Fruit fly (Drosophila melanogaster): Measurements from ENCODE around the gene CG10600.

Gene CG10600

DNA sequence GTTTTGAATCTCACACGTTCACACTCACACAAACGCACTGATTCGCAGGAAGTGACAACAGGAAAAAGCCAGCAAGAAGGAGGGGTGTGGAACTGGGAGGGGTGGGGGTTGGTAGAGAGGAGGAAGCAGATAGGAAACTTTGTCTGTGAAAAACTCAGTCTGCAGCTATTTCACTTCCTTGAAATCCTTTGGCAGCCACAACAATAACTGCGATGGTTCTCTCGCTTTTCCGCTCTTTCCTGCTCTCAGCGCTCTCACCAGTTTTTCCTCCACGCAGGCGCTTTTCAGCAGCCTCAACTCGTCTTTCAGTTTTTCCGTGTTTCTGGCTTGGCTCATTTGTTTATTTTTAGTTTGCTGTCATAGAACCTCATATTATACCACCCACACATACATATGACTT is 7.4 kb upstream of the CG10600 start:
- no peak for TF ChIP-seq CG1233 (GFP tag; optimal IDR thresholded peaks at IDR 0.05)
- no peak for TF ChIP-seq dimm (GFP tag; IDR thresholded peaks at IDR 0.05)
- TF ChIP-seq pfk (GFP tag; optimal IDR thresholded peaks at IDR 0.05): no peak
- TF ChIP-seq CG15696 (tag; optimal IDR thresholded peaks at IDR 0.05): no peak
- no peak for TF ChIP-seq chif (GFP tag; optimal IDR thresholded peaks at IDR 0.05)
- TF ChIP-seq Jarid2 (GFP tag; optimal IDR thresholded peaks at IDR 0.05): no peak
- no peak for TF ChIP-seq gcm2 (GFP tag; optimal IDR thresholded peaks at IDR 0.05)
- TF ChIP-seq Ets65A (GFP tag): peak; percentile 3
- TF ChIP-seq CG4730 (GFP tag; IDR thresholded peaks at IDR 0.05): no peak
- TF ChIP-seq sqz (GFP tag; optimal IDR thresholded peaks at IDR 0.05): no peak
- no peak for TF ChIP-seq ase (GFP tag; IDR thresholded peaks at IDR 0.05)
- TF ChIP-seq CG9797 (GFP tag; optimal IDR thresholded peaks at IDR 0.05): no peak
- no peak for TF ChIP-seq CG11696 (GFP tag; IDR thresholded peaks at IDR 0.05)
- no peak for TF ChIP-seq tgo (GFP tag; IDR thresholded peaks at IDR 0.05)
- TF ChIP-seq sd (tag; optimal IDR thresholded peaks at IDR 0.05): no peak
- no peak for TF ChIP-seq Mad (GFP tag; optimal IDR thresholded peaks at IDR 0.05)
- TF ChIP-seq chinmo (GFP tag; IDR thresholded peaks at IDR 0.05; ENCODE audit: partially characterized antibody): 0 out of 4 replicates have a peak, but pooled peaks have one; percentile 10
- peak; percentile 45; the same call in 1 of the 2 replicates for TF ChIP-seq crol (GFP tag; IDR thresholded peaks at IDR 0.05)
- peak; percentile 32 for TF ChIP-seq CG13894 (tag; optimal IDR thresholded peaks at IDR 0.05)
- TF ChIP-seq Fer2 (tag; optimal IDR thresholded peaks at IDR 0.05): no peak
- TF ChIP-seq CG12659 (GFP tag; optimal IDR thresholded peaks at IDR 0.05): no peak
- no peak for TF ChIP-seq Dbx (GFP tag; IDR thresholded peaks at IDR 0.05)
- TF ChIP-seq ewg (GFP tag; optimal IDR thresholded peaks at IDR 0.05): peak; percentile 71
- TF ChIP-seq CG32532 (GFP tag; IDR thresholded peaks at IDR 0.05): no peak
- TF ChIP-seq onecut (GFP tag; IDR thresholded peaks at IDR 0.05): no peak
- TF ChIP-seq CG10543 (GFP tag; optimal IDR thresholded peaks at IDR 0.05): no peak
- TF ChIP-seq eve (GFP tag; optimal IDR thresholded peaks at IDR 0.05): no peak
- TF ChIP-seq Trl (optimal IDR thresholded peaks at IDR 0.05): peak; percentile 55 to 72
- TF ChIP-seq Trl (GFP tag; optimal IDR thresholded peaks at IDR 0.05): no peak
- no peak for TF ChIP-seq CG14014 (GFP tag; IDR thresholded peaks at IDR 0.05)
- peak; percentile 60 for TF ChIP-seq nerfin-1 (tag; optimal IDR thresholded peaks at IDR 0.05)
- peak; percentile 93 for TF ChIP-seq CG15514 (GFP tag; optimal IDR thresholded peaks at IDR 0.05)
- TF ChIP-seq CG14441 (GFP tag; IDR thresholded peaks at IDR 0.05): no peak
- no peak for TF ChIP-seq wek (GFP tag; optimal IDR thresholded peaks at IDR 0.05)
- TF ChIP-seq CG7839 (tag; optimal IDR thresholded peaks at IDR 0.05): no peak
- no peak for TF ChIP-seq Pdp1 (GFP tag; optimal IDR thresholded peaks at IDR 0.05)
- TF ChIP-seq C15 (GFP tag; IDR thresholded peaks at IDR 0.05): no peak
- no peak for TF ChIP-seq Ravus (GFP tag; IDR thresholded peaks at IDR 0.05)

DNA sequence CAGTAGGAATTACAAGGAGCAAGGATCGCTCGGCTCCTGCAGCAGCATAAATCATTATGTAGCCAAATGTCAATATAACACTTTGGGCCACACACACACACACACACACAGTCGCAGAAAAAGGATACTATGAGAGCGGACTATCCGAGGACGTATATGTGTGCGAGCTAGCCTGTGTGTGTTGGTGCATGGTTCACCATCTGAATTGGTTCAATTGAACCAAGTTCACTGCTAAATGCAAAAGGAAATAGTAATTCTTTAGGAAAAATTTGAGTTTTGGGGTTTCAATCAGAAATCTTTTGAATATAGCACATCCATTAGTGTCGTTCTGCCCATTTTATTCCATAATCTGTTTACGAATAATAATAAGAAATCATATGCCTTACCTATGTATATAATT is 6.7 kb upstream of the CG10600 start:
- no peak for TF ChIP-seq Kr (GFP tag; optimal IDR thresholded peaks at IDR 0.05)
- TF ChIP-seq CG15514 (GFP tag; optimal IDR thresholded peaks at IDR 0.05): peak; percentile 94
- no peak for TF ChIP-seq CG4730 (GFP tag; IDR thresholded peaks at IDR 0.05)
- no peak for TF ChIP-seq dysf (GFP tag; IDR thresholded peaks at IDR 0.05)
- TF ChIP-seq wdn (GFP tag; IDR thresholded peaks at IDR 0.05): no peak
- TF ChIP-seq cg (GFP tag; optimal IDR thresholded peaks at IDR 0.05): peak; percentile 42
- no peak for TF ChIP-seq Sox100B (GFP tag; optimal IDR thresholded peaks at IDR 0.05)

Data from whole organism, embryonic.